Worm (Caenorhabditis elegans): ENCODE results near the gene lsy-2.

The lsy-2 gene

DNA sequence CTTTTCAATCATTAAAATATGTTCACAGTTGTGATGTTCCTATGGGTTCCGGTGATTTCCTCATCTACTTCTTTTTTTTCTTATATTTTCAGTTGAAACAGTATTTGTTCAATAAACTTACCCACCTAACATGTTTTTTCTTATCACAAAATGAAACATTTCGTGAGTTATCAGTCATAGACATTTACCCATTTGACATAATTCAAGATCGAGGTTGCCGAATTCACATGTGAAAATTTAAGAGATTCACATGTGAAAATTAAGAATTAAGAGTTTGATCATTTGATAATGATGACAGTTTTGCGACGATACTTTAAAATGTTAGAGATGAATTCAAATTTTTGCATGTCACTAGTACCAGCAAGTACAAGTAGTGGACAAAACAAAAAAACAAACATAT is 17.9 kb downstream of the lsy-2 start (continued):
- TF ChIP-seq ctbp-1 (GFP tag; IDR thresholded peaks at IDR 0.05): no peak
- TF ChIP-seq dpl-1 (GFP tag; optimal IDR thresholded peaks at IDR 0.05): no peak
- TF ChIP-seq gei-8 (GFP tag; optimal IDR thresholded peaks at IDR 0.05): no peak
- TF ChIP-seq ceh-28 (tag; optimal IDR thresholded peaks at IDR 0.05): no peak
- TF ChIP-seq madf-5 (GFP tag; IDR thresholded peaks at IDR 0.05): no peak
- no peak for TF ChIP-seq sdz-12 (GFP tag; optimal IDR thresholded peaks at IDR 0.05)
- no peak for TF ChIP-seq spr-3 (GFP tag; optimal IDR thresholded peaks at IDR 0.05)
- TF ChIP-seq spr-1 (tag; optimal IDR thresholded peaks at IDR 0.05): no peak
- no peak for TF ChIP-seq zfp-3 (GFP tag; conservative IDR thresholded peaks at IDR 0.05)
- no peak for TF ChIP-seq snpc-1.2 (GFP tag; IDR thresholded peaks at IDR 0.05)
- TF ChIP-seq mdt-29 (GFP tag; IDR thresholded peaks at IDR 0.05): no peak
- TF ChIP-seq zip-11 (GFP tag; IDR thresholded peaks at IDR 0.05): no peak
- TF ChIP-seq lin-15B (tag; optimal IDR thresholded peaks at IDR 0.05): no peak
- peak; percentile 83 for TF ChIP-seq dve-1 (tag; optimal IDR thresholded peaks at IDR 0.05; ENCODE audit: insufficient read depth)
- no peak for TF ChIP-seq nhr-111 (GFP tag; optimal IDR thresholded peaks at IDR 0.05)
- TF ChIP-seq lim-7 (GFP tag; IDR thresholded peaks at IDR 0.05): no peak
- no peak for TF ChIP-seq fos-1 (tag; optimal IDR thresholded peaks at IDR 0.05)
- TF ChIP-seq ces-1 (GFP tag; optimal IDR thresholded peaks at IDR 0.05): no peak
- TF ChIP-seq unc-130 (GFP tag; optimal IDR thresholded peaks at IDR 0.05): no peak
- no peak for TF ChIP-seq mep-1 (tag; optimal IDR thresholded peaks at IDR 0.05)
- TF ChIP-seq nhr-41 (GFP tag; IDR thresholded peaks at IDR 0.05): no peak
- no peak for TF ChIP-seq nhr-237 (tag; optimal IDR thresholded peaks at IDR 0.05)
- no peak for TF ChIP-seq daf-8 (GFP tag; IDR thresholded peaks at IDR 0.05)
- TF ChIP-seq nhr-28 (tag; optimal IDR thresholded peaks at IDR 0.05): no peak

DNA sequence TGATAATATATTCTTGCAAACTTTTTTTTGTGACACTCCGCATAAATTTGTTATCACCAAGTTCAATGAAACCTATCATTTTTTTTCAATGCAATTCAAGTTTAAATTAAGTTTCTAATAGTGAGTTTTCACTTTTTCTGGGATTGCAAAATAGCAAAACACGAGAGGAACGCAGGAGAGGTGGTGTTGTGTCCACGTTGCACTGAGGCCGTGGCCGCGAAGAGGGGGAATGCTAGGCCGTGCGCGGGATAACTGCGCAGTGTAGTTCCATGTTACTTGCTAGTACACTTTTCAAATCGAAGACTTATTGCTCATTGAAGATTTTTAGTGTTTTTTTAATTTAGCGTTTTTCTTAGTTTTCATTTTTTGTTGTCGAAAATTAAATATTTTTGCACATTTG is 18.7 kb downstream of the lsy-2 start:
- no peak for TF ChIP-seq ceh-28 (tag; optimal IDR thresholded peaks at IDR 0.05)
- TF ChIP-seq nhr-77 (tag; optimal IDR thresholded peaks at IDR 0.05): no peak
- TF ChIP-seq duxl-1 (tag; optimal IDR thresholded peaks at IDR 0.05; ENCODE audit: poor library complexity): no peak
- TF ChIP-seq aha-1 (tag): no peak
- TF ChIP-seq ces-1 (GFP tag; optimal IDR thresholded peaks at IDR 0.05): no peak
- TF ChIP-seq arid-1 (GFP tag; conservative IDR thresholded peaks at IDR 0.05): no peak
- no peak for TF ChIP-seq ceh-62 (tag; optimal IDR thresholded peaks at IDR 0.05)
- TF ChIP-seq ctbp-1 (GFP tag; IDR thresholded peaks at IDR 0.05): no peak
- TF ChIP-seq unc-62 (GFP tag; optimal IDR thresholded peaks at IDR 0.05 in 1 of 2): peak in 1 of 2 experiments; percentile 30
- no peak for TF ChIP-seq unc-62 (tag; optimal IDR thresholded peaks at IDR 0.05)
- TF ChIP-seq skn-1 (tag; optimal IDR thresholded peaks at IDR 0.05): no peak
- TF ChIP-seq nhr-41 (GFP tag; IDR thresholded peaks at IDR 0.05): no peak
- TF ChIP-seq pha-4 (GFP tag; IDR thresholded peaks at IDR 0.05): no peak
- no peak for TF ChIP-seq pha-4 (tag; optimal IDR thresholded peaks at IDR 0.05)
- TF ChIP-seq pqm-1 (tag; optimal IDR thresholded peaks at IDR 0.05): peak; percentile 15
- peak; percentile 1 for TF ChIP-seq hlh-30 (tag; optimal IDR thresholded peaks at IDR 0.05; ENCODE audit: insufficient read depth)
- TF ChIP-seq nhr-11 (tag; optimal IDR thresholded peaks at IDR 0.05): no peak
- no peak for TF ChIP-seq tra-1 (GFP tag; IDR thresholded peaks at IDR 0.05)
- no peak for TF ChIP-seq ZK337.2 (GFP tag; IDR thresholded peaks at IDR 0.05)
- no peak for TF ChIP-seq lsy-2 (tag; optimal IDR thresholded peaks at IDR 0.05)
- TF ChIP-seq unc-39 (tag; optimal IDR thresholded peaks at IDR 0.05): no peak
- TF ChIP-seq mxl-3 (GFP tag; optimal IDR thresholded peaks at IDR 0.05): peak; percentile 71
- no peak for TF ChIP-seq zag-1 (tag; optimal IDR thresholded peaks at IDR 0.05)
- no peak for TF ChIP-seq lir-3 (tag; optimal IDR thresholded peaks at IDR 0.05)
- no peak for TF ChIP-seq egl-43 (GFP tag; IDR thresholded peaks at IDR 0.05)
- no peak for TF ChIP-seq zip-11 (GFP tag; IDR thresholded peaks at IDR 0.05)
- no peak for TF ChIP-seq set-16 (GFP tag; IDR thresholded peaks at IDR 0.05)
- TF ChIP-seq Y75B8A.6 (GFP tag; IDR thresholded peaks at IDR 0.05): no peak
- peak in 1 of 2 experiments; percentile 1 for TF ChIP-seq hif-1 (tag; optimal IDR thresholded peaks at IDR 0.05)
